Worm (Caenorhabditis elegans) whole organism, mixed stage, embryonic: ENCODE data around the gene elo-1.

Experiments
- bed-3 ChIP-seq: fragments of 200-800 bp; sonication (Bioruptor generic); optimal IDR thresholded peaks from 3 replicates; lab custom pipeline; 2018; ENCODE audit warnings: mild to moderate bottlenecking, missing genetic modification characterization, moderate library complexity, missing compliant biosample characterization
- drap-1 ChIP-seq: fragments of 200-800 bp; sonication (Bioruptor generic); optimal IDR thresholded peaks from 3 replicates; lab custom pipeline; 2018; ENCODE audit warnings: mild to moderate bottlenecking, missing genetic modification characterization, missing compliant biosample characterization
- elt-1 ChIP-seq: sonication (generic microtip); optimal IDR thresholded peaks from 2 replicates; lab custom pipeline; 2017; ENCODE audit warnings: missing genetic modification characterization, mild to moderate bottlenecking, missing compliant biosample characterization, antibody characterized with exemption, moderate library complexity, borderline replicate concordance; ENCODE audit not compliant: insufficient read depth
- mep-1 ChIP-seq: fragments of 150-350 bp; optimal IDR thresholded peaks from 2 replicates; lab custom pipeline; 2017; ENCODE audit warnings: missing biosample characterization, missing genetic modification reagents, missing genetic modification characterization, inconsistent platforms
- pha-4 ChIP-seq: fragments of 150-350 bp; optimal IDR thresholded peaks from 2 replicates; lab custom pipeline; 2018; ENCODE audit warnings: missing biosample characterization, missing genetic modification reagents, missing genetic modification characterization
- sem-2 ChIP-seq: fragments of 200-800 bp; sonication (Bioruptor generic); optimal IDR thresholded peaks from 2 replicates; lab custom pipeline; 2018; ENCODE audit warnings: mild to moderate bottlenecking, missing genetic modification characterization, missing compliant biosample characterization
- sptf-1 ChIP-seq: sonication (generic microtip); optimal IDR thresholded peaks from 2 replicates; lab custom pipeline; 2017; ENCODE audit warnings: mild to moderate bottlenecking, missing genetic modification characterization, moderate library complexity, missing compliant biosample characterization
- unc-62 ChIP-seq: fragments of 150-350 bp; optimal IDR thresholded peaks from 2 replicates; lab custom pipeline; 2014; ENCODE audit warnings: missing biosample characterization, missing genetic modification reagents, missing genetic modification characterization
- zip-8 ChIP-seq: fragments of 150-350 bp; optimal IDR thresholded peaks from 2 replicates; lab custom pipeline; 2014; ENCODE audit warnings: missing biosample characterization, missing genetic modification characterization
- ztf-11 ChIP-seq: fragments of 150-350 bp; optimal IDR thresholded peaks from 2 replicates; lab custom pipeline; 2014; ENCODE audit warnings: missing biosample characterization, missing genetic modification characterization

ce11 chrIV:9566505-9566904, 40.3 kb downstream of the elo-1 start, which contains the start of gene lron-14:
- TF ChIP-seq ztf-11 (tag; lab: Kevin White, UChicago) (no peak), zip-8 (tag; lab: Kevin White, UChicago) (no peak), mep-1 (tag; lab: Kevin White, UChicago) (no peak), drap-1 (GFP tag; lab: Kevin White, UChicago) (no peak), sptf-1 (tag; lab: Kevin White, UChicago) (no peak), pha-4 (tag; lab: Kevin White, UChicago) (no peak), elt-1 (tag; lab: Kevin White, UChicago) (no peak), unc-62 (GFP tag; lab: Kevin White, UChicago) (no peak), sem-2 (GFP tag; lab: Kevin White, UChicago) (no peak), bed-3 (GFP tag; lab: Kevin White, UChicago) (no peak)
